Worm (Caenorhabditis elegans): Measurements from ENCODE around the gene F35D11.4.

DNA sequence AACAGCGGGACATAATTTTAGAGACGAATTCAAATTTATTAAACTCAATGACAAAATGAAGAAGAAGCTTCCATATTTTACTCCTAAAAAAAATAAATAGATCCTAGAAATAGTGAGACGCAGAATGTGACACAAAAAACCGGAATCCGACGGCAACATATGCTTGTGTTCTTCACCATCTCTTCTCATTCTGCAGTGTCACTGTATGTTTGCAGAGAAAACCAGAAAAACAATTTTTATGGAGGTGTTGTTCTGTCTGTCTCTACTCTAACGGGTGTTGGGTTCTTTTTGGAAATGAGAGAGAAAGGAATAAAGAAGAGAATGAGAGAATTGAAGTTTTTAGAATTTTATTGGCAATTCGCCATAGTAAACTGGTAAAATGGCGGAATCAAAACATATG lies 35.7 kb downstream of the F35D11.4 start:
- TF ChIP-seq tra-4 (tag; optimal IDR thresholded peaks at IDR 0.05) = no peak
- no peak for TF ChIP-seq ets-7 (tag; optimal IDR thresholded peaks at IDR 0.05)
- no peak for TF ChIP-seq ama-1 (optimal IDR thresholded peaks at IDR 0.05)
- no peak for TF ChIP-seq aly-1 (tag; optimal IDR thresholded peaks at IDR 0.05)
- TF ChIP-seq ceh-13 (GFP tag; optimal IDR thresholded peaks at IDR 0.05) = no peak
- no peak for TF ChIP-seq hnd-1 (tag; optimal IDR thresholded peaks at IDR 0.05)
- no peak for TF ChIP-seq sea-1 (GFP tag; conservative IDR thresholded peaks at IDR 0.05)

Measured in whole organism, early embryonic.